Worm (Caenorhabditis elegans) whole organism, mixed stage, embryonic: ENCODE data around the gene fard-1.

ENCODE experiments used
- ces-1 ChIP-seq: fragments of 150-350 bp; optimal IDR thresholded peaks from 2 replicates; lab custom pipeline; 2014; ENCODE audit warnings: missing biosample characterization, missing genetic modification reagents, missing genetic modification characterization
- drap-1 ChIP-seq: fragments of 200-800 bp; sonication (Bioruptor generic); optimal IDR thresholded peaks from 3 replicates; lab custom pipeline; 2018; ENCODE audit warnings: mild to moderate bottlenecking, missing genetic modification characterization, missing compliant biosample characterization
- elt-3 ChIP-seq: fragments of 150-350 bp; optimal IDR thresholded peaks from 2 replicates; lab custom pipeline; 2014; ENCODE audit warnings: missing biosample characterization, missing genetic modification characterization
- ham-2 ChIP-seq: fragments of 200-800 bp; sonication (Bioruptor generic); optimal IDR thresholded peaks from 2 replicates; lab custom pipeline; 2018; ENCODE audit warnings: mild to moderate bottlenecking, missing genetic modification characterization, missing compliant biosample characterization
- hlh-1 ChIP-seq: fragments of 150-350 bp; optimal IDR thresholded peaks from 2 replicates; lab custom pipeline; 2014; ENCODE audit warnings: missing biosample characterization, missing genetic modification reagents, missing genetic modification characterization
- lin-13 ChIP-seq: fragments of 150-350 bp; optimal IDR thresholded peaks from 2 replicates; lab custom pipeline; 2014; ENCODE audit warnings: missing biosample characterization, missing genetic modification characterization
- lsy-2 ChIP-seq: fragments of 150-350 bp; optimal IDR thresholded peaks from 2 replicates; lab custom pipeline; 2014; ENCODE audit warnings: missing biosample characterization, missing genetic modification characterization
- nhr-237 ChIP-seq: fragments of 150-350 bp; optimal IDR thresholded peaks from 2 replicates; lab custom pipeline; 2014; ENCODE audit warnings: missing biosample characterization, missing genetic modification characterization
- nhr-76 ChIP-seq: sonication (generic microtip); optimal IDR thresholded peaks from 2 replicates; lab custom pipeline; 2017; ENCODE audit warnings: missing biosample characterization, missing genetic modification characterization
- snpc-4 ChIP-seq: fragments of 150-350 bp; optimal IDR thresholded peaks from 2 replicates; lab custom pipeline; 2014; ENCODE audit warnings: missing biosample characterization, missing genetic modification characterization
- tbx-8 ChIP-seq: fragments of 200-800 bp; sonication (Bioruptor generic); optimal IDR thresholded peaks from 2 replicates; lab custom pipeline; 2018; ENCODE audit warnings: mild to moderate bottlenecking, missing genetic modification characterization, moderate library complexity, missing compliant biosample characterization
- unc-62 ChIP-seq: fragments of 150-350 bp; optimal IDR thresholded peaks from 2 replicates; lab custom pipeline; 2014; ENCODE audit warnings: missing biosample characterization, missing genetic modification reagents, missing genetic modification characterization
- zip-8 ChIP-seq: fragments of 150-350 bp; optimal IDR thresholded peaks from 2 replicates; lab custom pipeline; 2014; ENCODE audit warnings: missing biosample characterization, missing genetic modification characterization
- ztf-11 ChIP-seq: fragments of 150-350 bp; optimal IDR thresholded peaks from 2 replicates; lab custom pipeline; 2014; ENCODE audit warnings: missing biosample characterization, missing genetic modification characterization

DNA sequence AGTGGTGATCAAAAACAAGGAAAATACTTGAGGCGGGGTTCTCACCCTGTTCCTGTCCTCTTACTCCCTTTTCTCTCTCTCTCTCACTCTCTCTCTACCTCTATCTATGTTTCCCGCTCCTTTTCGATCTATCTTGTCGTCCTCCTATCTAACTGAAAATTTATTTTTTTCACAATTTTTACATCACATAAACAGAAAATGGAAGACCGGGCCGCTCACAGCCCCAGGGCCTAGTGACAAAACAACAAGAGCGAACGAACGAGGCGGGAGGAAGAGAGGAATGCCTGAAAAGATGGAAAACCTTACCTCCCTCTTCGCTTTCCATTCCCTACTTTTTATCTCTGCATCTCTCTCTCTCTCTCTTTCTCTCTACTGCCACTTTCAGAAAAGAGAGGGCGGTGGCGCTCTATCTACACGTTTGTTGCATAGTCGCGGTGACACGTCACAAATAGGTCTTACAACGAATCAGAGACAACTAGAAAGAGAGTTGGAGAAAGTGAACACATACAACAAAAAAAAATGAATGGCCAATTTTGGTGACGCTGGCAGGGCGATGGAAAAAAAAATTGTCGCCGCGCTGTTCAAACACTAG lies 37.7 kb downstream of the fard-1 start:
- no peak for TF ChIP-seq ztf-11 (tag; lab: Kevin White, UChicago)
- TF ChIP-seq hlh-1 (tag; lab: Kevin White, UChicago): no peak
- no peak for TF ChIP-seq unc-62 (GFP tag; lab: Kevin White, UChicago)
- TF ChIP-seq nhr-76 (tag; lab: Kevin White, UChicago): no peak
- TF ChIP-seq drap-1 (GFP tag; lab: Kevin White, UChicago): no peak
- no peak for TF ChIP-seq lsy-2 (tag; lab: Kevin White, UChicago)
- TF ChIP-seq zip-8: no peak
- no peak for TF ChIP-seq ces-1 (GFP tag; lab: Kevin White, UChicago)
- TF ChIP-seq snpc-4 (tag; lab: Kevin White, UChicago): no peak
- no peak for TF ChIP-seq ham-2 (GFP tag; lab: Kevin White, UChicago)
- TF ChIP-seq nhr-237 (tag; lab: Kevin White, UChicago): no peak
- no peak for TF ChIP-seq tbx-8 (GFP tag; lab: Kevin White, UChicago)
- no peak for TF ChIP-seq lin-13
- no peak for TF ChIP-seq elt-3 (tag; lab: Kevin White, UChicago)
